Fruit fly (Drosophila melanogaster) whole organism, prepupa: ENCODE results near the gene CG11983.

ENCODE experiments used
- Blimp-1 ChIP-seq: fragments of 200-800 bp; sonication (Bioruptor generic); optimal IDR thresholded peaks from 3 replicates; lab custom pipeline; 2017; ENCODE audit warnings: missing biosample characterization, missing genetic modification characterization, mild to moderate bottlenecking, moderate library complexity, missing genetic modification reagents
- CG10631 ChIP-seq: fragments of 200-800 bp; sonication (Bioruptor generic); optimal IDR thresholded peaks from 2 replicates; lab custom pipeline; 2016; ENCODE audit warnings: missing biosample characterization, missing genetic modification characterization
- CG10669 ChIP-seq: fragments of 200-800 bp; sonication (Bioruptor generic); optimal IDR thresholded peaks from 3 replicates; lab custom pipeline; 2018; ENCODE audit warnings: missing biosample characterization, mild to moderate bottlenecking, missing genetic modification characterization, moderate library complexity
- CG15336 ChIP-seq: fragments of 200-800 bp; sonication (Bioruptor generic); IDR thresholded peaks from 2 replicates; pipeline ENCODE4 v1.3.6; 2022; ENCODE audit warnings: missing biosample characterization, missing genetic modification characterization
- CG1621 ChIP-seq: fragments of 200-800 bp; sonication (Bioruptor generic); optimal IDR thresholded peaks from 3 replicates; lab custom pipeline; 2018; ENCODE audit warnings: missing biosample characterization, mild to moderate bottlenecking, missing genetic modification characterization
- CG16779 ChIP-seq: fragments of 200-800 bp; sonication (Bioruptor generic); optimal IDR thresholded peaks from 3 replicates; lab custom pipeline; 2017; ENCODE audit warnings: missing biosample characterization, mild to moderate bottlenecking, missing genetic modification characterization
- CG3032 ChIP-seq: fragments of 200-800 bp; optimal IDR thresholded peaks from 2 replicates; lab custom pipeline; 2019; ENCODE audit warnings: missing biosample characterization, mild to moderate bottlenecking, missing genetic modification characterization, moderate library complexity
- CG31627 ChIP-seq: fragments of 200-800 bp; sonication (Bioruptor generic); optimal IDR thresholded peaks from 3 replicates; lab custom pipeline; 2016; ENCODE audit warnings: missing biosample characterization, missing genetic modification characterization
- CG32006 ChIP-seq: fragments of 200-800 bp; sonication (Bioruptor generic); optimal IDR thresholded peaks from 3 replicates; lab custom pipeline; 2017; ENCODE audit warnings: missing biosample characterization, mild to moderate bottlenecking, missing genetic modification characterization
- CG3919 ChIP-seq: fragments of 200-800 bp; sonication (Bioruptor generic); optimal IDR thresholded peaks from 3 replicates; lab custom pipeline; 2016; ENCODE audit warnings: missing biosample characterization, missing genetic modification characterization
- CG6808 ChIP-seq: fragments of 200-800 bp; sonication (Bioruptor generic); optimal IDR thresholded peaks from 3 replicates; lab custom pipeline; 2017; ENCODE audit warnings: missing biosample characterization, missing genetic modification characterization, mild to moderate bottlenecking, moderate library complexity, missing genetic modification reagents
- CG6854 ChIP-seq: fragments of 200-800 bp; sonication (Bioruptor generic); optimal IDR thresholded peaks from 2 replicates; lab custom pipeline; 2017; ENCODE audit warnings: missing biosample characterization, mild to moderate bottlenecking, missing genetic modification characterization
- CG7368 ChIP-seq: fragments of 200-800 bp; sonication (Bioruptor generic); optimal IDR thresholded peaks from 3 replicates; lab custom pipeline; 2016; ENCODE audit warnings: missing biosample characterization, missing genetic modification characterization
- CG8119 ChIP-seq: fragments of 200-800 bp; sonication (Bioruptor generic); IDR thresholded peaks from 3 replicates; pipeline ENCODE4 v1.3.6; 2022; ENCODE audit warnings: missing biosample characterization, missing genetic modification characterization
- CG8319 ChIP-seq: fragments of 200-800 bp; sonication (Bioruptor generic); optimal IDR thresholded peaks from 3 replicates; lab custom pipeline; 2016; ENCODE audit warnings: missing biosample characterization, missing genetic modification characterization
- CG9139 ChIP-seq: fragments of 200-800 bp; sonication (Bioruptor generic); optimal IDR thresholded peaks from 3 replicates; lab custom pipeline; 2017; ENCODE audit warnings: missing biosample characterization, mild to moderate bottlenecking, missing genetic modification characterization
- Eip75B ChIP-seq: fragments of 200-800 bp; sonication (Bioruptor generic); optimal IDR thresholded peaks from 3 replicates; lab custom pipeline; 2016; ENCODE audit warnings: missing biosample characterization, missing genetic modification characterization
- Ets21C ChIP-seq: fragments of 200-800 bp; sonication (Bioruptor generic); optimal IDR thresholded peaks from 3 replicates; lab custom pipeline; 2016; ENCODE audit warnings: missing biosample characterization, missing genetic modification characterization
- Ets96B ChIP-seq: fragments of 200-800 bp; optimal IDR thresholded peaks from 2 replicates; lab custom pipeline; 2019; ENCODE audit warnings: missing biosample characterization, mild to moderate bottlenecking, missing genetic modification characterization, moderate library complexity
- Hr38 ChIP-seq: sonication (Bioruptor generic); optimal IDR thresholded peaks from 2 replicates; lab custom pipeline; 2016; ENCODE audit warnings: missing biosample characterization, missing genetic modification characterization
- Hr4 ChIP-seq: fragments of 200-800 bp; sonication (Bioruptor generic); optimal IDR thresholded peaks from 3 replicates; lab custom pipeline; 2016; ENCODE audit warnings: missing biosample characterization, missing genetic modification characterization
- Lpt ChIP-seq: fragments of 200-800 bp; sonication (Bioruptor generic); optimal IDR thresholded peaks from 3 replicates; lab custom pipeline; 2016; ENCODE audit warnings: missing biosample characterization, missing genetic modification characterization
- Met ChIP-seq: fragments of 200-800 bp; sonication (Bioruptor generic); optimal IDR thresholded peaks from 3 replicates; lab custom pipeline; 2016; ENCODE audit warnings: missing biosample characterization, missing genetic modification characterization
- OdsH ChIP-seq: fragments of 200-800 bp; sonication (Bioruptor generic); optimal IDR thresholded peaks from 3 replicates; lab custom pipeline; 2016; ENCODE audit warnings: missing biosample characterization, missing genetic modification characterization
- Smox ChIP-seq: fragments of 200-800 bp; sonication (Bioruptor generic); optimal IDR thresholded peaks from 3 replicates; lab custom pipeline; 2016; ENCODE audit warnings: missing biosample characterization, missing genetic modification characterization
- Sox102F ChIP-seq: fragments of 200-800 bp; sonication (Bioruptor generic); optimal IDR thresholded peaks from 2 replicates; lab custom pipeline; 2016; ENCODE audit warnings: missing biosample characterization, mild to moderate bottlenecking, missing genetic modification characterization
- achi ChIP-seq: fragments of 200-800 bp; sonication (Bioruptor generic); optimal IDR thresholded peaks from 3 replicates; lab custom pipeline; 2016; ENCODE audit warnings: missing biosample characterization, missing genetic modification characterization
- acj6 ChIP-seq: fragments of 200-800 bp; sonication (Bioruptor generic); optimal IDR thresholded peaks from 3 replicates; lab custom pipeline; 2016; ENCODE audit warnings: missing biosample characterization, missing genetic modification characterization
- cyc ChIP-seq: fragments of 200-800 bp; sonication (Bioruptor generic); optimal IDR thresholded peaks from 3 replicates; lab custom pipeline; 2016; ENCODE audit warnings: missing biosample characterization, missing genetic modification characterization
- dac ChIP-seq: fragments of 200-800 bp; sonication (Bioruptor generic); optimal IDR thresholded peaks from 2 replicates; lab custom pipeline; 2017; ENCODE audit warnings: missing biosample characterization, mild to moderate bottlenecking, missing genetic modification characterization
- eg ChIP-seq: fragments of 200-800 bp; sonication (Bioruptor generic); IDR thresholded peaks from 3 replicates; pipeline ENCODE4 v1.3.6; 2022; ENCODE audit warnings: missing biosample characterization, missing genetic modification characterization
- esn ChIP-seq: fragments of 200-800 bp; sonication (Bioruptor generic); optimal IDR thresholded peaks from 2 replicates; lab custom pipeline; 2016; ENCODE audit warnings: missing biosample characterization, mild to moderate bottlenecking, missing genetic modification characterization, moderate library complexity
- fd85E ChIP-seq: fragments of 200-800 bp; sonication (Bioruptor generic); optimal IDR thresholded peaks from 3 replicates; lab custom pipeline; 2016; ENCODE audit warnings: missing biosample characterization, missing genetic modification characterization
- fkh ChIP-seq: fragments of 200-800 bp; sonication (Bioruptor generic); optimal IDR thresholded peaks from 3 replicates; lab custom pipeline; 2017; ENCODE audit warnings: missing biosample characterization, mild to moderate bottlenecking, missing genetic modification characterization, moderate library complexity
- pdm3 ChIP-seq: fragments of 200-800 bp; sonication (Bioruptor generic); optimal IDR thresholded peaks from 3 replicates; lab custom pipeline; 2016; ENCODE audit warnings: missing biosample characterization, missing genetic modification characterization
- spab ChIP-seq: fragments of 200-800 bp; sonication (Bioruptor generic); optimal IDR thresholded peaks from 2 replicates; lab custom pipeline; 2017; ENCODE audit warnings: missing biosample characterization, mild to moderate bottlenecking, missing genetic modification characterization, missing genetic modification reagents
- ss ChIP-seq, 2 experiments: fragments of 200-800 bp; sonication (Bioruptor generic); optimal IDR thresholded peaks; 2 replicates in 1 of 2; 3 replicates in 1 of 2; lab custom pipeline; 2017 to 2018; ENCODE audit warnings: mild to moderate bottlenecking in 2 of 2, missing biosample characterization in 2 of 2, missing genetic modification characterization in 2 of 2, moderate library complexity in 1 of 2
- svp ChIP-seq: fragments of 200-800 bp; sonication (Bioruptor generic); peaks from one replicate; lab custom pipeline; 2016; ENCODE audit warnings: missing biosample characterization, missing genetic modification characterization
- topi ChIP-seq: fragments of 200-800 bp; sonication (Bioruptor generic); optimal IDR thresholded peaks from 3 replicates; lab custom pipeline; 2016; ENCODE audit warnings: missing biosample characterization, missing genetic modification characterization
- vri ChIP-seq: fragments of 200-800 bp; sonication (Bioruptor generic); optimal IDR thresholded peaks from 3 replicates; lab custom pipeline; 2016; ENCODE audit warnings: missing biosample characterization, mild to moderate bottlenecking, missing genetic modification characterization

CG11983 gene

DNA sequence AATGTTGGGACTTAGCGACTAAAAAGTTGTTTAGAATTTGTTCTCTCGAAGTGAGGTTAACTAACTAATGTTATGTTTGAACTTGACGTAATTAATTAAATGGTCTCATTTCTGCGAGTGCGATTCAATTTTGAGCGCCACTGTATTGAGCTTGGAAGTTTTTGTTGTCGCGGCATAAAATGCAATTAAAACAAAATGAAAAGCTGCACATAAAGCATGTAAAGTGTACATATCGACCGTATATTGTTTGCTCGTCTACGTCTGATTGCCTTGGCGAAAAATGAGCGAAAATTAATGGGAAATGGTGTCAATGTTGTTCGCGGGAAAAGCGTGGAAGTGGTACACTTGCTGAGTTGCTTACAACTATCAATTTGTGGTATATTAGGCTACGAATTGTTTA is 8.7 kb downstream of the CG11983 start:
- TF ChIP-seq Hr4 (no peak), CG7368 (GFP tag; lab: Kevin White, UChicago) (no peak), CG15336 (GFP tag; lab: Robert Waterston, UW) (no peak)

DNA sequence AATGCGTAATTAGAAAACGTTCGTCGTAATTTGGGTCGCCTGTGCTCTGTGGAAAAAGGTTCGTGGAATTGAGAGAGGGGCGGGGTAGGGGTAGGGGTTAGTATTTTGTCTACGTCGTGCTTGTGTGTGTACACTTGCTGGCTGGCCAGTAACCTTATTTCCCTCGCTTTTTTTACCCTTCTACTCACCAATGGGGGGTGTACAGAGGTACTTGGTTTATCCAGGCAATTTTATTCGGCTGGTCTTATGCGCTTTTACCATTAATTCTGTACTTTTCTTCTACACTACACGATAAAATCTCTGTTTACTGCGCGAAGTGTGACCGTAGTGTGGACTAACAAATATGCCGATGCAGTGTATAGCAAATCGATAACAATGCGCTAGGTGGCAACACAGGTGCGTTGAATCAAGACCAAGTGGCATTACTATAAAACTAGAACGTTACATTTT is 11.6 kb downstream of the CG11983 start, which contains the start of gene tgo:
tgo (minus strand) TSS at position 334 of the 450 bp plus-strand sequence.
- TF ChIP-seq CG6854 (GFP tag; lab: Kevin White, UChicago): peak; percentile 40
- TF ChIP-seq Ets21C (GFP tag; lab: Kevin White, UChicago): no peak
- no peak for TF ChIP-seq CG1621 (tag; lab: Kevin White, UChicago)
- TF ChIP-seq CG10669 (GFP tag; lab: Kevin White, UChicago): no peak
- TF ChIP-seq achi (GFP tag; lab: Kevin White, UChicago): no peak
- TF ChIP-seq CG32006 (GFP tag; lab: Kevin White, UChicago): no peak
- no peak for TF ChIP-seq Ets96B (tag; lab: Kevin White, UChicago)
- TF ChIP-seq fkh (GFP tag; lab: Kevin White, UChicago): peak; percentile 87
- TF ChIP-seq CG31627 (GFP tag; lab: Kevin White, UChicago): no peak
- no peak for TF ChIP-seq CG16779 (tag; lab: Kevin White, UChicago)
- TF ChIP-seq Eip75B: no peak
- no peak for TF ChIP-seq fd85E (GFP tag; lab: Kevin White, UChicago)
- no peak for TF ChIP-seq Smox
- no peak for TF ChIP-seq Hr38 (GFP tag; lab: Kevin White, UChicago)
- peak; percentile 9 for TF ChIP-seq CG3032 (tag; lab: Kevin White, UChicago)
- TF ChIP-seq CG8319 (GFP tag; lab: Kevin White, UChicago): no peak
- no peak for TF ChIP-seq Blimp-1 (GFP tag; lab: Kevin White, UChicago)
- no peak for TF ChIP-seq eg (GFP tag; lab: Robert Waterston, UW)

DNA sequence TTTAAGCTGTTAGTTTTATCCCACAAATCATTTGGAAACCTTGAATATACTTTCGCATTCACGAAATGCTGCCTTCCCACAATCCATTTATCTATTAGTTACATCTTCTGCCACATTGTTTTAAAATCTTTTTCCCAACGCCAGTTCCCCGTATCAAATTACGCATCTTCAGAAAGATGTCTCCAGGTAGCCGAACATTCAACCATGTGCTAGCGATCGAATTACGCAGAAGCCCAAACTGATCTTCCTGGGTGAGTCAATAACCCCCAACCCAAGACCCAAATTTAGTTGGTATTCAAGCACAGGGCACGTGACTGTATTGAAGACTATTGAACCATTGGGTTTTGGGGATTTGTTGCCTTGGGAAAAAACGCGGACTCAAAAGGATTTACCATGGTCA is 15.8 kb downstream of the CG11983 start:
- TF ChIP-seq CG8119 (GFP tag; lab: Robert Waterston, UW) (no peak), CG3032 (tag; lab: Kevin White, UChicago) (no peak), pdm3 (GFP tag; lab: Kevin White, UChicago) (no peak), spab (GFP tag; lab: Kevin White, UChicago) (no peak), CG6808 (GFP tag; lab: Kevin White, UChicago) (no peak), CG7368 (GFP tag; lab: Kevin White, UChicago) (no peak), CG8319 (GFP tag; lab: Kevin White, UChicago) (no peak)

- TF ChIP-seq acj6 (GFP tag; lab: Kevin White, UChicago): no peak
- no peak for TF ChIP-seq eg (GFP tag; lab: Robert Waterston, UW)
- no peak for TF ChIP-seq Sox102F (GFP tag; lab: Kevin White, UChicago)
- TF ChIP-seq cyc: no peak
- TF ChIP-seq ss (GFP tag; optimal IDR thresholded peaks at IDR 0.05; lab: Kevin White, UChicago): no peak
- no peak for TF ChIP-seq Met (GFP tag; lab: Kevin White, UChicago)
- TF ChIP-seq CG3919 (GFP tag; lab: Kevin White, UChicago): no peak
- TF ChIP-seq Blimp-1 (GFP tag; lab: Kevin White, UChicago): no peak
These were observed 16.9 kb downstream of the CG11983 start for dm6 chr3R:9024835-9025510.

dm6 chr3R:9027082-9027481 is 19.0 kb downstream of the CG11983 start:
- TF ChIP-seq topi (GFP tag; lab: Kevin White, UChicago): no peak
- TF ChIP-seq OdsH: no peak
- no peak for TF ChIP-seq fd85E (GFP tag; lab: Kevin White, UChicago)
- TF ChIP-seq Blimp-1 (GFP tag; lab: Kevin White, UChicago): no peak
- no peak for TF ChIP-seq CG32006 (GFP tag; lab: Kevin White, UChicago)
- no peak for TF ChIP-seq Ets96B (tag; lab: Kevin White, UChicago)
- no peak for TF ChIP-seq dac (GFP tag; lab: Kevin White, UChicago)
- no peak for TF ChIP-seq Lpt (GFP tag; lab: Kevin White, UChicago)
- no peak for TF ChIP-seq CG7368 (GFP tag; lab: Kevin White, UChicago)
- no peak for TF ChIP-seq vri (GFP tag; lab: Kevin White, UChicago)
- no peak for TF ChIP-seq CG10669 (GFP tag; lab: Kevin White, UChicago)
- no peak for TF ChIP-seq Hr4
- no peak for TF ChIP-seq CG10631 (GFP tag; lab: Kevin White, UChicago)
- TF ChIP-seq acj6 (GFP tag; lab: Kevin White, UChicago): no peak
- TF ChIP-seq Ets21C (GFP tag; lab: Kevin White, UChicago): no peak
- TF ChIP-seq esn (GFP tag; lab: Kevin White, UChicago): no peak
- TF ChIP-seq CG9139: no peak
- no peak for TF ChIP-seq svp (GFP tag; lab: Kevin White, UChicago)
- TF ChIP-seq eg (GFP tag; lab: Robert Waterston, UW): no peak
- TF ChIP-seq CG15336 (GFP tag; lab: Robert Waterston, UW): no peak
- TF ChIP-seq, all 60 proteins: peak for 0
